Worm (Caenorhabditis elegans) whole organism, L2 larva: ENCODE measurements around the gene T25B9.12.

Experiments
- alr-1 ChIP-seq: fragments of 150-350 bp; optimal IDR thresholded peaks from 2 replicates; lab custom pipeline; 2014; ENCODE audit warnings: missing biosample characterization, missing genetic modification characterization
- gmeb-1 ChIP-seq: fragments of 150-350 bp; optimal IDR thresholded peaks from 2 replicates; lab custom pipeline; 2014; ENCODE audit warnings: missing biosample characterization, missing genetic modification characterization
- unc-62 ChIP-seq: fragments of 150-350 bp; optimal IDR thresholded peaks from 2 replicates; lab custom pipeline; 2014; ENCODE audit warnings: missing biosample characterization, missing genetic modification reagents, missing genetic modification characterization
- zag-1 ChIP-seq: fragments of 150-350 bp; optimal IDR thresholded peaks from 2 replicates; lab custom pipeline; 2014; ENCODE audit warnings: missing biosample characterization, missing genetic modification characterization
- ztf-11 ChIP-seq: sonication (generic microtip); optimal IDR thresholded peaks from 2 replicates; lab custom pipeline; 2017; ENCODE audit warnings: missing biosample characterization, missing genetic modification characterization

DNA sequence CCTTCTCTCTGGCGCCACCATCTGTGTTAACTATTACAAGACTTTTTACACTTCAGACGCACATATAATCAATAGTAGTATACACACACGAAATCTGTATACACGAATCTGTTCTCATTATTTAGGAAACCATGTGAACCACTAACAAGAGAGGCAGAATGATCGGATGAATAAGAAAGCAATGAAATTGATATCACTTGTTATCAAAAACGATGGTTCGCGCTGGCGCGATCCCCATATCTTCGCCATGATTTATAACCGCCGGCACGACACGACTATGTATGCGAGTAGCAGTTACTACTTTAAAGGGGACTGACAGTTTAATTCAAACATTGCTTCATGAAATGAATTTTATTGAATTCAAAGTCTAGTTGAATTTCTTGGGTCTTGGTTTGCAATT is 16.2 kb downstream of the T25B9.12 start:
- TF ChIP-seq unc-62 (GFP tag; lab: Kevin White, UChicago) (no peak), gmeb-1 (tag; lab: Kevin White, UChicago) (no peak), ztf-11 (tag; lab: Kevin White, UChicago) (no peak), zag-1 (tag; lab: Kevin White, UChicago) (no peak), alr-1 (tag; lab: Kevin White, UChicago) (no peak)
